Fruit fly (Drosophila melanogaster) whole organism, embryonic: ENCODE measurements around the gene Mtpalpha.

ENCODE experiments used
- ATbp ChIP-seq: fragments of 200-800 bp; sonication (Bioruptor generic); optimal IDR thresholded peaks from 2 replicates; lab custom pipeline; 2017; ENCODE audit warnings: missing biosample characterization, mild to moderate bottlenecking, missing genetic modification characterization, missing genetic modification reagents
- CG11696 ChIP-seq: fragments of 200-800 bp; sonication (Bioruptor generic); IDR thresholded peaks from 2 replicates; pipeline ENCODE4 v1.3.6; 2022; ENCODE audit warnings: missing biosample characterization, missing genetic modification characterization
- CG12299 ChIP-seq: fragments of 200-800 bp; sonication (Bioruptor generic); optimal IDR thresholded peaks from 2 replicates; lab custom pipeline; 2018; ENCODE audit warnings: missing biosample characterization, mild to moderate bottlenecking, missing genetic modification characterization
- CG1233 ChIP-seq: fragments of 200-800 bp; sonication (Bioruptor generic); optimal IDR thresholded peaks from 4 replicates; lab custom pipeline; 2018; ENCODE audit warnings: missing biosample characterization, mild to moderate bottlenecking, missing genetic modification characterization
- CG13624 ChIP-seq: fragments of 200-800 bp; sonication (Bioruptor generic); optimal IDR thresholded peaks from 2 replicates; lab custom pipeline; 2016; ENCODE audit warnings: missing biosample characterization, missing genetic modification characterization
- CG13775 ChIP-seq: fragments of 200-800 bp; sonication (Bioruptor generic); optimal IDR thresholded peaks from 3 replicates; lab custom pipeline; 2017; ENCODE audit warnings: missing biosample characterization, mild to moderate bottlenecking, missing genetic modification characterization
- CG14441 ChIP-seq: fragments of 200-800 bp; sonication (Bioruptor generic); IDR thresholded peaks from 2 replicates; pipeline ENCODE4 v1.3.6; 2022; ENCODE audit warnings: missing biosample characterization, missing genetic modification characterization
- CG15514 ChIP-seq: fragments of 200-800 bp; sonication (Bioruptor generic); optimal IDR thresholded peaks from 3 replicates; lab custom pipeline; 2017; ENCODE audit warnings: missing biosample characterization, missing genetic modification characterization, mild to moderate bottlenecking, moderate library complexity, missing genetic modification reagents
- CG15696 ChIP-seq: fragments of 200-800 bp; sonication (Bioruptor generic); optimal IDR thresholded peaks from 2 replicates; lab custom pipeline; 2019; ENCODE audit warnings: missing biosample characterization, mild to moderate bottlenecking, missing genetic modification characterization, moderate library complexity
- CG17361 ChIP-seq: fragments of 200-800 bp; sonication (Bioruptor generic); IDR thresholded peaks from 3 replicates; pipeline ENCODE4 v1.3.6; 2022; ENCODE audit warnings: missing biosample characterization, missing genetic modification characterization
- CG17802 ChIP-seq: fragments of 200-800 bp; sonication (Bioruptor generic); optimal IDR thresholded peaks from 2 replicates; lab custom pipeline; 2018; ENCODE audit warnings: missing biosample characterization, mild to moderate bottlenecking, missing genetic modification characterization, moderate library complexity
- CG18599 ChIP-seq: fragments of 200-800 bp; sonication (Bioruptor generic); optimal IDR thresholded peaks from 3 replicates; lab custom pipeline; 2017; ENCODE audit warnings: missing biosample characterization, missing genetic modification characterization, mild to moderate bottlenecking, moderate library complexity, missing genetic modification reagents
- CG2120 ChIP-seq: fragments of 200-800 bp; sonication (Bioruptor generic); optimal IDR thresholded peaks from 3 replicates; lab custom pipeline; 2016; ENCODE audit warnings: missing biosample characterization, missing genetic modification characterization
- CG3281 ChIP-seq: fragments of 200-800 bp; sonication (Bioruptor generic); optimal IDR thresholded peaks from 3 replicates; lab custom pipeline; 2017; ENCODE audit warnings: missing biosample characterization, mild to moderate bottlenecking, missing genetic modification characterization
- CG3407 ChIP-seq: fragments of 200-800 bp; sonication (Bioruptor generic); optimal IDR thresholded peaks from 2 replicates; lab custom pipeline; 2018; ENCODE audit warnings: missing biosample characterization, mild to moderate bottlenecking, missing genetic modification characterization
- CG4282 ChIP-seq: fragments of 200-800 bp; sonication (Bioruptor generic); optimal IDR thresholded peaks from 2 replicates; lab custom pipeline; 2016; ENCODE audit warnings: missing biosample characterization, missing genetic modification characterization
- CG5245 ChIP-seq: fragments of 200-800 bp; sonication (Bioruptor generic); optimal IDR thresholded peaks from 3 replicates; lab custom pipeline; 2016; ENCODE audit warnings: missing biosample characterization, missing genetic modification characterization
- CG6654 ChIP-seq: fragments of 200-800 bp; sonication (Bioruptor generic); optimal IDR thresholded peaks from 2 replicates; lab custom pipeline; 2017; ENCODE audit warnings: missing biosample characterization, mild to moderate bottlenecking, missing genetic modification characterization
- CG7745 ChIP-seq: fragments of 200-800 bp; sonication (Bioruptor generic); optimal IDR thresholded peaks from 2 replicates; lab custom pipeline; 2018; ENCODE audit warnings: missing biosample characterization, mild to moderate bottlenecking, missing genetic modification characterization, moderate library complexity
- CG7928 ChIP-seq: fragments of 200-800 bp; sonication (Bioruptor generic); optimal IDR thresholded peaks from 2 replicates; lab custom pipeline; 2017; ENCODE audit warnings: missing biosample characterization, mild to moderate bottlenecking, missing genetic modification characterization
- CG9932 ChIP-seq: fragments of 200-800 bp; sonication (Bioruptor generic); IDR thresholded peaks from 2 replicates; pipeline ENCODE4 v1.3.6; 2022; ENCODE audit warnings: missing biosample characterization, missing genetic modification characterization
- CoRest ChIP-seq: fragments of 200-800 bp; sonication (Bioruptor generic); optimal IDR thresholded peaks from 3 replicates; lab custom pipeline; 2018; ENCODE audit warnings: missing biosample characterization, mild to moderate bottlenecking, missing genetic modification characterization, moderate library complexity
- E2f2 ChIP-seq: fragments of 200-800 bp; sonication (Bioruptor generic); IDR thresholded peaks from 2 replicates; pipeline ENCODE4 v1.3.6; 2022; ENCODE audit warnings: missing biosample characterization, missing genetic modification characterization
- Elba2 ChIP-seq: fragments of 200-800 bp; sonication (Bioruptor generic); optimal IDR thresholded peaks from 3 replicates; lab custom pipeline; 2016; ENCODE audit warnings: missing biosample characterization, missing genetic modification characterization
- Fer3 ChIP-seq: fragments of 200-800 bp; sonication (Bioruptor generic); optimal IDR thresholded peaks from 2 replicates; lab custom pipeline; 2018; ENCODE audit warnings: missing biosample characterization, mild to moderate bottlenecking, missing genetic modification characterization, moderate library complexity
- H2.0 ChIP-seq: fragments of 200-800 bp; sonication (Bioruptor generic); IDR thresholded peaks from 2 replicates; pipeline ENCODE4 v1.3.6; 2022; ENCODE audit warnings: missing biosample characterization, missing genetic modification characterization
- HHEX ChIP-seq: fragments of 200-800 bp; sonication (Bioruptor generic); optimal IDR thresholded peaks from 3 replicates; lab custom pipeline; 2017; ENCODE audit warnings: missing biosample characterization, mild to moderate bottlenecking, missing genetic modification characterization, missing genetic modification reagents
- Lhr ChIP-seq: fragments of 200-800 bp; sonication (Bioruptor generic); optimal IDR thresholded peaks from 3 replicates; lab custom pipeline; 2017; ENCODE audit warnings: mild to moderate bottlenecking, missing biosample characterization, missing genetic modification reagents, missing genetic modification characterization
- Ssrp ChIP-seq: fragments of 200-800 bp; sonication (Bioruptor generic); optimal IDR thresholded peaks from 2 replicates; lab custom pipeline; 2018; ENCODE audit warnings: missing biosample characterization, mild to moderate bottlenecking, missing genetic modification characterization, moderate library complexity
- btn ChIP-seq: fragments of 200-800 bp; sonication (Bioruptor generic); optimal IDR thresholded peaks from 2 replicates; lab custom pipeline; 2016; ENCODE audit warnings: missing biosample characterization, missing genetic modification characterization
- dmrt11E ChIP-seq: fragments of 200-800 bp; sonication (Bioruptor generic); optimal IDR thresholded peaks from 3 replicates; lab custom pipeline; 2018; ENCODE audit warnings: missing biosample characterization, mild to moderate bottlenecking, missing genetic modification characterization, moderate library complexity
- dysf ChIP-seq: fragments of 200-800 bp; sonication (Bioruptor generic); IDR thresholded peaks from 3 replicates; pipeline ENCODE4 v1.3.6; 2022; ENCODE audit warnings: missing biosample characterization, missing genetic modification characterization
- eyg ChIP-seq: fragments of 200-800 bp; sonication (Bioruptor generic); optimal IDR thresholded peaks from 3 replicates; lab custom pipeline; 2016; ENCODE audit warnings: missing biosample characterization, missing genetic modification characterization
- fd102C ChIP-seq: fragments of 200-800 bp; sonication (Bioruptor generic); optimal IDR thresholded peaks from 2 replicates; lab custom pipeline; 2018; ENCODE audit warnings: missing biosample characterization, mild to moderate bottlenecking, missing genetic modification characterization, moderate library complexity
- fd64A ChIP-seq: fragments of 200-800 bp; sonication (Bioruptor generic); optimal IDR thresholded peaks from 3 replicates; lab custom pipeline; 2018; ENCODE audit warnings: missing biosample characterization, mild to moderate bottlenecking, missing genetic modification characterization
- hbn ChIP-seq: fragments of 200-800 bp; sonication (Bioruptor generic); IDR thresholded peaks from 2 replicates; pipeline ENCODE4 v1.3.6; 2022; ENCODE audit warnings: missing biosample characterization, missing genetic modification characterization; ENCODE audit not compliant: partially characterized antibody
- inv ChIP-seq: fragments of 200-800 bp; sonication (Bioruptor generic); IDR thresholded peaks from 2 replicates; pipeline ENCODE4 v1.3.6; 2022; ENCODE audit warnings: missing biosample characterization, missing genetic modification characterization; ENCODE audit not compliant: partially characterized antibody
- kni ChIP-seq: fragments of 200-800 bp; sonication (Bioruptor generic); optimal IDR thresholded peaks from 3 replicates; lab custom pipeline; 2017; ENCODE audit warnings: mild to moderate bottlenecking, missing biosample characterization, missing genetic modification reagents, missing genetic modification characterization
- knrl ChIP-seq: fragments of 200-800 bp; sonication (Bioruptor generic); IDR thresholded peaks from 3 replicates; pipeline ENCODE4 v1.3.6; 2022; ENCODE audit warnings: missing biosample characterization, missing genetic modification characterization; ENCODE audit not compliant: partially characterized antibody
- lola ChIP-seq, 3 experiments: fragments of >200 bp in 2 of 3; fragments of 200-800 bp in 1 of 3; sonication (Bioruptor generic) in 1 of 3; optimal IDR thresholded peaks; 2 replicates each; lab custom pipeline; 2017 to 2019; ENCODE audit warnings: missing biosample characterization in 3 of 3, missing genetic modification characterization in 3 of 3, mild to moderate bottlenecking in 1 of 3, moderate library complexity in 1 of 3
- pfk ChIP-seq: fragments of 200-800 bp; sonication (Bioruptor generic); optimal IDR thresholded peaks from 2 replicates; lab custom pipeline; 2018; ENCODE audit warnings: missing biosample characterization, mild to moderate bottlenecking, missing genetic modification characterization, moderate library complexity
- pros ChIP-seq: fragments of 200-800 bp; sonication (Bioruptor generic); optimal IDR thresholded peaks from 3 replicates; lab custom pipeline; 2019; ENCODE audit warnings: missing biosample characterization, mild to moderate bottlenecking, missing genetic modification characterization, moderate library complexity
- salm ChIP-seq: fragments of 200-800 bp; sonication (Bioruptor generic); optimal IDR thresholded peaks from 2 replicates; lab custom pipeline; 2018; ENCODE audit warnings: missing biosample characterization, mild to moderate bottlenecking, missing genetic modification characterization
- scrt ChIP-seq: fragments of 200-800 bp; sonication (Bioruptor generic); optimal IDR thresholded peaks from 2 replicates; lab custom pipeline; 2018; ENCODE audit warnings: missing biosample characterization, mild to moderate bottlenecking, missing genetic modification characterization, moderate library complexity
- sd ChIP-seq: fragments of 200-800 bp; sonication (Bioruptor generic); optimal IDR thresholded peaks from 3 replicates; lab custom pipeline; 2018; ENCODE audit warnings: missing biosample characterization, mild to moderate bottlenecking, missing genetic modification characterization, moderate library complexity
- sens-2 ChIP-seq: fragments of 200-800 bp; sonication (Bioruptor generic); IDR thresholded peaks from 2 replicates; pipeline ENCODE4 v1.3.6; 2022; ENCODE audit warnings: missing biosample characterization, missing genetic modification characterization
- tna ChIP-seq: fragments of 200-800 bp; sonication (Bioruptor generic); IDR thresholded peaks from 2 replicates; pipeline ENCODE4 v1.3.6; 2022; ENCODE audit warnings: missing biosample characterization, missing genetic modification characterization; ENCODE audit not compliant: partially characterized antibody
- toy ChIP-seq: fragments of 200-800 bp; sonication (Bioruptor generic); IDR thresholded peaks from 2 replicates; pipeline ENCODE4 v1.3.6; 2022; ENCODE audit warnings: missing biosample characterization, missing genetic modification characterization
- tup ChIP-seq: fragments of 200-800 bp; sonication (Bioruptor generic); optimal IDR thresholded peaks from 2 replicates; lab custom pipeline; 2016; ENCODE audit warnings: missing biosample characterization, mild to moderate bottlenecking, missing genetic modification characterization, moderate library complexity

Mtpalpha gene

dm6 chr2L:9613922-9614321, 37.4 kb upstream of the Mtpalpha start (continued):
- peak; percentile 3 for TF ChIP-seq salm (tag; lab: Kevin White, UChicago)
- TF ChIP-seq toy: no peak
- TF ChIP-seq pfk (GFP tag; lab: Kevin White, UChicago): no peak
- no peak for TF ChIP-seq CG5245 (GFP tag; lab: Kevin White, UChicago)
- TF ChIP-seq CG7928: no peak
- TF ChIP-seq sens-2 (GFP tag; lab: Robert Waterston, UW): no peak
- TF ChIP-seq CG3281: no peak
- no peak for TF ChIP-seq CG12299
- peak; percentile 41 for TF ChIP-seq CG1233 (GFP tag; lab: Kevin White, UChicago)
- no peak for TF ChIP-seq pros (GFP tag; lab: Kevin White, UChicago)
- 0 out of 3 replicates have a peak, but pooled peaks have one; percentile 11 for TF ChIP-seq CG17361
- peak; percentile 9 for TF ChIP-seq fd64A (GFP tag; lab: Kevin White, UChicago)
- TF ChIP-seq Ssrp: peak; percentile 41
- TF ChIP-seq dysf (GFP tag; lab: Robert Waterston, UW): peak; percentile 38; the same call in 1 of the 3 replicates
- TF ChIP-seq tup: no peak
- TF ChIP-seq CG14441 (GFP tag; lab: Robert Waterston, UW): 0 out of 2 replicates have a peak, but pooled peaks have one; percentile 6
- TF ChIP-seq CG9932 (GFP tag; lab: Robert Waterston, UW): peak; percentile 43; the same call in 1 of the 2 replicates
- no peak for TF ChIP-seq tna
- no peak for TF ChIP-seq CG17802
- TF ChIP-seq CG15514 (GFP tag; lab: Kevin White, UChicago): peak; percentile 95
- TF ChIP-seq HHEX (GFP tag; lab: Kevin White, UChicago): no peak
- peak; percentile 11; the same call in 1 of the 2 replicates for TF ChIP-seq H2.0 (GFP tag; lab: Robert Waterston, UW)
- no peak for TF ChIP-seq scrt (GFP tag; lab: Kevin White, UChicago)
- TF ChIP-seq E2f2: peak; percentile 17; the same call in 1 of the 2 replicates
- TF ChIP-seq CG18599: peak; percentile 33
- TF ChIP-seq dmrt11E (tag; lab: Kevin White, UChicago): peak; percentile 38
- TF ChIP-seq fd102C (GFP tag; lab: Kevin White, UChicago): no peak
- TF ChIP-seq CG4282 (GFP tag; lab: Kevin White, UChicago): no peak
- no peak for TF ChIP-seq eyg (GFP tag; lab: Kevin White, UChicago)
- no peak for TF ChIP-seq CG6654 (GFP tag; lab: Kevin White, UChicago)
- TF ChIP-seq lola (GFP tag; optimal IDR thresholded peaks at IDR 0.05; lab: Kevin White, UChicago): peak in 1 of 3 experiments; percentile 20
- TF ChIP-seq CoRest (tag; lab: Kevin White, UChicago): peak; percentile 30
- peak; percentile 39 for TF ChIP-seq Fer3
- TF ChIP-seq CG2120: peak; percentile 9
- no peak for TF ChIP-seq knrl (GFP tag; lab: Robert Waterston, UW)
- no peak for TF ChIP-seq inv
- no peak for TF ChIP-seq CG13775 (GFP tag; lab: Kevin White, UChicago)
- no peak for TF ChIP-seq Lhr
- no peak for TF ChIP-seq btn (GFP tag; lab: Kevin White, UChicago)
- TF ChIP-seq CG13624 (GFP tag; lab: Kevin White, UChicago): no peak
- no peak for TF ChIP-seq Elba2
- TF ChIP-seq ATbp (GFP tag; lab: Kevin White, UChicago): no peak
- no peak for TF ChIP-seq CG7745 (tag; lab: Kevin White, UChicago)
- no peak for TF ChIP-seq hbn (GFP tag; lab: Robert Waterston, UW)
- peak; percentile 3 for TF ChIP-seq CG15696 (tag; lab: Kevin White, UChicago)
- peak; percentile 21 for TF ChIP-seq kni (GFP tag; lab: Kevin White, UChicago)
- TF ChIP-seq CG11696 (GFP tag; lab: Robert Waterston, UW): peak; percentile 7; the same call in 1 of the 2 replicates
- peak; percentile 98 for TF ChIP-seq sd (tag; lab: Kevin White, UChicago)
- peak; percentile 2 for TF ChIP-seq CG3407
